Worm (Caenorhabditis elegans) whole organism, L3 larva: ENCODE data around the gene nspb-11.

Experiments
- aly-2 ChIP-seq: fragments of 150-350 bp; optimal IDR thresholded peaks from 2 replicates; lab custom pipeline; 2014; ENCODE audit warnings: missing biosample characterization, missing genetic modification characterization
- egl-27 ChIP-seq: sonication (generic microtip); optimal IDR thresholded peaks from 4 replicates; lab custom pipeline; 2017; ENCODE audit warnings: missing biosample characterization, missing genetic modification reagents, missing genetic modification characterization
- lin-15B ChIP-seq: fragments of 150-350 bp; optimal IDR thresholded peaks from 2 replicates; lab custom pipeline; 2014; ENCODE audit warnings: missing biosample characterization, missing genetic modification characterization
- nhr-23 ChIP-seq: fragments of 150-350 bp; optimal IDR thresholded peaks from 2 replicates; lab custom pipeline; 2014; ENCODE audit warnings: missing biosample characterization, missing genetic modification reagents, missing genetic modification characterization
- nhr-237 ChIP-seq: fragments of 150-350 bp; optimal IDR thresholded peaks from 2 replicates; lab custom pipeline; 2014; ENCODE audit warnings: missing biosample characterization, missing genetic modification characterization
- unc-39 ChIP-seq: sonication (generic microtip); optimal IDR thresholded peaks from 4 replicates; lab custom pipeline; 2017; ENCODE audit warnings: missing biosample characterization, missing genetic modification characterization
- unc-62 ChIP-seq: fragments of 150-350 bp; sonication (generic microtip); optimal IDR thresholded peaks from 4 replicates; lab custom pipeline; 2014; ENCODE audit warnings: missing biosample characterization, missing genetic modification reagents, missing genetic modification characterization

DNA sequence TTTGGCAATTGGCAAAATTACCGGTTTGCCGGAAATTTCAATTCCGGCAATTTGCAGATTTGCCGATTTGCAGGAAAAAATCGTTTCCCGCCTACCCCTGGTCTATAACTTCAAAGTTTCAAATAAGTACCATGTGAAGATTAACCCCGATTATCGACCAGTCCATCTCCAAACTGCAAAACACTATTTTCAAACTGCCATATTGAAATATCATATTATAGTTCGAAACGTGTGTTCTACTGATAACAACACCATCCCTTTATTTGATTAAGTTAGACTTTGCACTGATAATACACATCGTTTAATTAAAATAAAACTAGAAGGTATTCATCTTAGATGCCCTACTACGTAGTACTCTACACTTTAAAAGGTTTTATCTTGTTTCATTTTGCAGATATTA lies 23.0 kb downstream of the nspb-11 start:
- TF ChIP-seq unc-39 (no peak), aly-2 (no peak), egl-27 (tag; lab: Kevin White, UChicago) (no peak), nhr-237 (no peak), unc-62 (GFP tag; lab: Kevin White, UChicago) (no peak), lin-15B (no peak), nhr-23 (tag; lab: Kevin White, UChicago) (no peak)
